Fruit fly (Drosophila melanogaster) whole organism, pupa: ENCODE data around the gene HP5.

ENCODE experiments used
- CG10348 ChIP-seq: fragments of 200-800 bp; sonication (Bioruptor generic); IDR thresholded peaks from 2 replicates; pipeline ENCODE4 v1.3.6; 2022; ENCODE audit warnings: missing biosample characterization, missing genetic modification characterization
- CG12605 ChIP-seq: fragments of 200-800 bp; sonication (Bioruptor generic); IDR thresholded peaks from 2 replicates; pipeline ENCODE4 v1.3.6; 2022; ENCODE audit warnings: missing biosample characterization, missing genetic modification characterization
- CG13204 ChIP-seq: fragments of 200-800 bp; sonication (Bioruptor generic); optimal IDR thresholded peaks from 2 replicates; lab custom pipeline; 2018; ENCODE audit warnings: missing biosample characterization, mild to moderate bottlenecking, missing genetic modification characterization, moderate library complexity
- CG14655 ChIP-seq: fragments of 200-800 bp; sonication (Bioruptor generic); optimal IDR thresholded peaks from 3 replicates; lab custom pipeline; 2017; ENCODE audit warnings: mild to moderate bottlenecking, missing biosample characterization, missing genetic modification reagents, missing genetic modification characterization
- CG15710 ChIP-seq: fragments of 200-800 bp; sonication (Bioruptor generic); optimal IDR thresholded peaks from 2 replicates; lab custom pipeline; 2018; ENCODE audit warnings: missing biosample characterization, mild to moderate bottlenecking, missing genetic modification characterization, moderate library complexity
- CG17806 ChIP-seq: fragments of 200-800 bp; sonication (Bioruptor generic); optimal IDR thresholded peaks from 2 replicates; lab custom pipeline; 2018; ENCODE audit warnings: missing biosample characterization, mild to moderate bottlenecking, missing genetic modification characterization, moderate library complexity
- CG32121 ChIP-seq: fragments of 200-800 bp; sonication (Bioruptor generic); IDR thresholded peaks from 2 replicates; pipeline ENCODE4 v1.3.6; 2022; ENCODE audit warnings: missing biosample characterization, missing genetic modification characterization
- CG34367 ChIP-seq: fragments of 200-800 bp; sonication (Bioruptor generic); optimal IDR thresholded peaks from 2 replicates; lab custom pipeline; 2018; ENCODE audit warnings: missing biosample characterization, mild to moderate bottlenecking, missing genetic modification characterization
- CG4496 ChIP-seq: fragments of 200-800 bp; sonication (Bioruptor generic); IDR thresholded peaks from 3 replicates; pipeline ENCODE4 v1.3.6; 2022; ENCODE audit warnings: missing biosample characterization, missing genetic modification characterization
- CG8159 ChIP-seq: fragments of 200-800 bp; sonication (Bioruptor generic); optimal IDR thresholded peaks from 3 replicates; lab custom pipeline; 2018; ENCODE audit warnings: missing biosample characterization, mild to moderate bottlenecking, missing genetic modification characterization, moderate library complexity
- CG8301 ChIP-seq: fragments of 200-800 bp; sonication (Bioruptor generic); optimal IDR thresholded peaks from 2 replicates; lab custom pipeline; 2018; ENCODE audit warnings: missing biosample characterization, mild to moderate bottlenecking, missing genetic modification characterization
- CG9948 ChIP-seq: fragments of 200-800 bp; sonication (Bioruptor generic); optimal IDR thresholded peaks from 2 replicates; lab custom pipeline; 2018; ENCODE audit warnings: missing biosample characterization, mild to moderate bottlenecking, missing genetic modification characterization, moderate library complexity
- D1 ChIP-seq: fragments of 200-800 bp; sonication (Bioruptor generic); optimal IDR thresholded peaks from 2 replicates; lab custom pipeline; 2018; ENCODE audit warnings: missing biosample characterization, mild to moderate bottlenecking, missing genetic modification characterization, moderate library complexity
- EcR ChIP-seq: fragments of 200-800 bp; sonication (Bioruptor generic); optimal IDR thresholded peaks from 3 replicates; lab custom pipeline; 2019; ENCODE audit warnings: missing biosample characterization, missing genetic modification characterization, mild to moderate bottlenecking, moderate library complexity, missing genetic modification reagents
- Ets98B ChIP-seq: fragments of 200-800 bp; sonication (Bioruptor generic); IDR thresholded peaks from 2 replicates; pipeline ENCODE4 v1.3.6; 2022; ENCODE audit warnings: missing biosample characterization, missing genetic modification characterization
- Pif1A ChIP-seq: fragments of 200-800 bp; sonication (Bioruptor generic); optimal IDR thresholded peaks from 3 replicates; lab custom pipeline; 2016; ENCODE audit warnings: missing biosample characterization, missing genetic modification characterization
- Pif1B ChIP-seq: fragments of 200-800 bp; sonication (Bioruptor generic); optimal IDR thresholded peaks from 3 replicates; lab custom pipeline; 2016; ENCODE audit warnings: missing biosample characterization, missing genetic modification characterization
- Snoo ChIP-seq: fragments of 200-800 bp; sonication (Bioruptor generic); optimal IDR thresholded peaks from 3 replicates; lab custom pipeline; 2017; ENCODE audit warnings: missing biosample characterization, mild to moderate bottlenecking, missing genetic modification characterization, inconsistent platforms
- fd96Ca ChIP-seq: fragments of 200-800 bp; sonication (Bioruptor generic); IDR thresholded peaks from 3 replicates; pipeline ENCODE4 v1.3.6; 2022; ENCODE audit warnings: missing biosample characterization, missing genetic modification characterization
- gl ChIP-seq: fragments of 200-800 bp; sonication (Bioruptor generic); optimal IDR thresholded peaks from 2 replicates; lab custom pipeline; 2018; ENCODE audit warnings: missing biosample characterization, mild to moderate bottlenecking, missing genetic modification characterization
- rn ChIP-seq: fragments of 200-800 bp; sonication (Bioruptor generic); IDR thresholded peaks from 2 replicates; pipeline ENCODE4 v1.3.6; 2022; ENCODE audit warnings: missing biosample characterization, missing genetic modification characterization

Gene HP5

DNA sequence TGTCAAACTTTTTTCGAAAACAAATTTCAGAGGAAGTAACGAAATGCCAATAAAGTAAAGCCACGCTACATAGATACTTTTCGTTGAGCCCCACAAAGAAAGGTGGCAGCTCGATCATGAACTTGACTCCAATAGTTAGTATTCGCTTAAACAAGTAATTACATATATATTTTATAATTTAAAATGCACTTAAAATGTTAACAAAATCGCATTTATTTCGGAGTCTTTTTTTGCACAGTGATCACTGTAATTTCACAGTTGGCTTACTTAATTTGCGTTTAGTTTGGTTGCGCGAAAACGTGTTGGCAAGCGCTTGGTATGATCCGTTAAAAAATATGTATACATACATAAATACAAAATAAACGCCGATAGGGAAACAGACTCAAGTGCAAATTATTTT lies 3.0 kb upstream of the HP5 start:
- peak; percentile 48; the same call in 1 of the 2 replicates for TF ChIP-seq Ets98B (GFP tag; lab: Robert Waterston, UW)
- no peak for TF ChIP-seq CG13204 (GFP tag; lab: Kevin White, UChicago)
- TF ChIP-seq CG4496, result 0 out of 3 replicates have a peak, but pooled peaks have one; percentile 48

DNA sequence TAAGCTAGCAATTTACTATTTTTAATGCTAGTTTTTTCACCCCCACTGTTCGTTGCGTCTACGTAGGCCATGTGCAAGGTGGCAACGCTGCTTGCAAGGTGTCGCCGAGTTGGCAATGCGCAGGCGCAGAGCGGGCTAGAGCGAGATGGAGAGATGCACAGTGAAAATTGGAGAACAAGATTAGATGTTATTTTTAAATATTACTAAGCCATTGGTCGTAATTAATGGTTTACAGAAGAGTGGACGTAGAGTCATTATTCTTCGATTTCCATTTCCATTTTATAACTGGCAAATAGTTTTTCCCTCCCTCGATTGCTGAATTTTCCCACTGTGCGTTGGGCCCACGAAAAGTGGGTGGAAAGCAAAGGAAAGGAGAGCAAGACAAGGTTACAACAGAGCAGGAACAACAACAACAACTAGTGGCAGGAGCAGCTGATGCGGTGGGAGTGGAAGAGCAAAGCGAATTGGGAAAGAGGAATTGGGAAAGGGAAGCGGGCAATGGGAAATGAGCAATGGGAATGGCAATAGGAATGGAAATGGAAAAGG lies 1.7 kb upstream of the HP5 start:
- TF ChIP-seq CG15710 (tag; lab: Kevin White, UChicago) (peak; percentile 79), Snoo (tag; lab: Kevin White, UChicago) (peak; percentile 63), Pif1A (GFP tag; lab: Kevin White, UChicago) (peak; percentile 93), CG4496 (peak; percentile 97), fd96Ca (GFP tag; lab: Robert Waterston, UW) (peak; percentile 96), CG34367 (tag; lab: Kevin White, UChicago) (peak; percentile 73), CG32121 (GFP tag; lab: Robert Waterston, UW) (peak; percentile 91), CG9948 (tag; lab: Kevin White, UChicago) (peak; percentile 77), CG13204 (GFP tag; lab: Kevin White, UChicago) (peak; percentile 49), CG14655 (peak; percentile 88), CG8301 (tag; lab: Kevin White, UChicago) (peak; percentile 85), gl (tag; lab: Kevin White, UChicago) (peak; percentile 60), CG10348 (GFP tag; lab: Robert Waterston, UW) (peak; percentile 79), CG17806 (peak; percentile 82), CG12605 (GFP tag; lab: Robert Waterston, UW) (peak; percentile 84), D1 (peak; percentile 16), Ets98B (GFP tag; lab: Robert Waterston, UW) (peak; percentile 94), rn (GFP tag; lab: Robert Waterston, UW) (peak; percentile 81), CG8159 (tag; lab: Kevin White, UChicago) (peak; percentile 78), EcR (peak; percentile 10), Pif1B (GFP tag; lab: Kevin White, UChicago) (peak; percentile 89)

DNA sequence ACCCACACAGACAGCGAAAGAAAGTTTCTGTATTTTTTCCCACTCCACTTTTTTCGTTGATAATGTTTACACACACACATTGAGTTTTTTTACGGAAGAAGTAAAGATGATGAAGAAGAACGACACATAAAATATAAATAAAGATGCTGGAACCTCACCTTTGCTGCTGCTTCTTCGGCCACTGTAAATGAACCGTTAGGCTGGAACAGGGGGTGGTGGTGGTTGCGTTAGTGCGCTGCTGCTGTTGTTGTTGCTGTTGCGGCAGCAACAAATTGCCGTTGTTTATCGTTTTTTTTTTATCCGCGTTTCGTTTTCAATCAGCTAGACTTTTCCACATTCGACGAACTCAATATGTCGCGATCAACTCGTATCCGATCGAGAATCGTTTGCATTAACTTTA lies 948 bp upstream of the HP5 start:
- TF ChIP-seq CG15710 (tag; lab: Kevin White, UChicago), result no peak
- TF ChIP-seq, all 21 proteins: peak for 0

- peak; percentile 82 for TF ChIP-seq EcR
- no peak for TF ChIP-seq Ets98B (GFP tag; lab: Robert Waterston, UW)
- TF ChIP-seq CG15710 (tag; lab: Kevin White, UChicago), result no peak
- TF ChIP-seq fd96Ca (GFP tag; lab: Robert Waterston, UW), result no peak
- no peak for TF ChIP-seq CG13204 (GFP tag; lab: Kevin White, UChicago)
- TF ChIP-seq CG32121 (GFP tag; lab: Robert Waterston, UW), result no peak
These were observed 2.6 kb downstream of the HP5 start for dm6 chrX:11457149-11457548.

dm6 chrX:11458912-11459836 lies 4.6 kb downstream of the HP5 start, which contains the start of gene CG43155:
Gene CG43155 (plus strand): TSS chrX:11459786.
- no peak for TF ChIP-seq CG12605 (GFP tag; lab: Robert Waterston, UW)
- TF ChIP-seq CG34367 (tag; lab: Kevin White, UChicago), result no peak
- TF ChIP-seq Pif1B (GFP tag; lab: Kevin White, UChicago), result no peak
- no peak for TF ChIP-seq CG8301 (tag; lab: Kevin White, UChicago)
- TF ChIP-seq fd96Ca (GFP tag; lab: Robert Waterston, UW), result no peak
- TF ChIP-seq CG17806, result no peak
- no peak for TF ChIP-seq CG10348 (GFP tag; lab: Robert Waterston, UW)
- no peak for TF ChIP-seq Pif1A (GFP tag; lab: Kevin White, UChicago)
- TF ChIP-seq gl (tag; lab: Kevin White, UChicago), result no peak
- TF ChIP-seq CG15710 (tag; lab: Kevin White, UChicago), result no peak

DNA sequence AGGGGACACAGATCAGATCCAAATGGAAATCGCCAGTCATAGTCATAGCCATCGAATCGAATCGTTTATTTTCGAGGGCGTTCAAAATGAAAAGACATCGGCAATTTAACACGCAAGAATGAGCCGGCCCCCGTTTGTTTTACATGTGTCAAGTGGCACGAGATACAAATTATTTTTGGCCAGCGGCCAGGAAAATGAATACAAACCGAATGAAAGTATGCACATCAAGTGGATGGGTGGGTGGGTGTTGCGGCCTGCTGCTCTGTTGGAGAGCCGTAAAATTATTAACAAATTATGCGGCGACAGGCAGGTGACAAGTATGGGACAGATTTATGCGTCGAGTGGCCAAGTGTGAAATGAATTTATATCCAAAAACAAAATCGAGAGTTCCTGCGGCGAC lies 9.5 kb downstream of the HP5 start:
- no peak for TF ChIP-seq CG10348 (GFP tag; lab: Robert Waterston, UW)
- no peak for TF ChIP-seq CG32121 (GFP tag; lab: Robert Waterston, UW)
- no peak for TF ChIP-seq fd96Ca (GFP tag; lab: Robert Waterston, UW)
- no peak for TF ChIP-seq CG8301 (tag; lab: Kevin White, UChicago)
- no peak for TF ChIP-seq CG34367 (tag; lab: Kevin White, UChicago)
- no peak for TF ChIP-seq gl (tag; lab: Kevin White, UChicago)
- TF ChIP-seq CG4496, result no peak
- TF ChIP-seq EcR, result no peak
- TF ChIP-seq Snoo (tag; lab: Kevin White, UChicago), result no peak
- no peak for TF ChIP-seq Pif1B (GFP tag; lab: Kevin White, UChicago)
- TF ChIP-seq CG9948 (tag; lab: Kevin White, UChicago), result no peak
- TF ChIP-seq CG13204 (GFP tag; lab: Kevin White, UChicago), result no peak
